Worm (Caenorhabditis elegans) whole organism, L3 larva: ENCODE measurements around the gene str-207.

Experiments used
- R02D3.7 ChIP-seq: fragments of 150-350 bp; optimal IDR thresholded peaks from 2 replicates; lab custom pipeline; 2014; ENCODE audit warnings: missing biosample characterization, missing genetic modification characterization
- ZK546.5 ChIP-seq: sonication (generic microtip); optimal IDR thresholded peaks from 2 replicates; lab custom pipeline; 2017; ENCODE audit warnings: missing biosample characterization, missing genetic modification characterization
- aly-2 ChIP-seq: fragments of 150-350 bp; optimal IDR thresholded peaks from 2 replicates; lab custom pipeline; 2014; ENCODE audit warnings: missing biosample characterization, missing genetic modification characterization
- ceh-16 ChIP-seq: sonication (generic microtip); optimal IDR thresholded peaks from 2 replicates; lab custom pipeline; 2017; ENCODE audit warnings: missing biosample characterization, missing genetic modification characterization
- ceh-28 ChIP-seq: fragments of 150-350 bp; optimal IDR thresholded peaks from 2 replicates; lab custom pipeline; 2014; ENCODE audit warnings: missing biosample characterization, missing genetic modification reagents, missing genetic modification characterization
- ceh-82 ChIP-seq: fragments of 150-350 bp; optimal IDR thresholded peaks from 2 replicates; lab custom pipeline; 2014; ENCODE audit warnings: missing biosample characterization, missing genetic modification characterization
- daf-12 ChIP-seq: fragments of 150-350 bp; optimal IDR thresholded peaks from 2 replicates; lab custom pipeline; 2014; ENCODE audit warnings: missing biosample characterization, missing genetic modification reagents, missing genetic modification characterization
- egl-27 ChIP-seq: sonication (generic microtip); optimal IDR thresholded peaks from 4 replicates; lab custom pipeline; 2017; ENCODE audit warnings: missing biosample characterization, missing genetic modification reagents, missing genetic modification characterization
- egl-5 ChIP-seq: fragments of 150-350 bp; optimal IDR thresholded peaks from 2 replicates; lab custom pipeline; 2017; ENCODE audit warnings: missing biosample characterization, missing genetic modification reagents, missing genetic modification characterization, inconsistent platforms
- elt-1 ChIP-seq: fragments of 150-350 bp; optimal IDR thresholded peaks from 2 replicates; lab custom pipeline; 2014; ENCODE audit warnings: missing biosample characterization, missing genetic modification characterization
- elt-2 ChIP-seq: sonication (generic microtip); optimal IDR thresholded peaks from 2 replicates; lab custom pipeline; 2016; ENCODE audit warnings: missing genetic modification reagents, mild to moderate bottlenecking, missing genetic modification characterization, missing compliant biosample characterization
- elt-3 ChIP-seq, 3 experiments: fragments of 150-350 bp in 1 of 3; sonication (generic microtip) in 2 of 3; optimal IDR thresholded peaks; 2 replicates in 2 of 3; 4 replicates in 1 of 3; lab custom pipeline; 2014 to 2017; ENCODE audit warnings: missing biosample characterization in 3 of 3, missing genetic modification characterization in 3 of 3
- eor-1 ChIP-seq, 2 experiments: fragments of 150-350 bp; optimal IDR thresholded peaks; 2 replicates each; lab custom pipeline; 2014 to 2018; ENCODE audit warnings: missing biosample characterization in 2 of 2, missing genetic modification characterization in 2 of 2
- fkh-10 ChIP-seq: sonication (generic microtip); optimal IDR thresholded peaks from 2 replicates; lab custom pipeline; 2017; ENCODE audit warnings: missing biosample characterization, missing genetic modification reagents, missing genetic modification characterization
- fkh-2 ChIP-seq: fragments of 150-350 bp; optimal IDR thresholded peaks from 2 replicates; lab custom pipeline; 2014; ENCODE audit warnings: missing biosample characterization, missing genetic modification reagents, missing genetic modification characterization
- hmg-11 ChIP-seq: sonication (generic microtip); optimal IDR thresholded peaks from 2 replicates; lab custom pipeline; 2016; ENCODE audit warnings: missing genetic modification characterization, missing compliant biosample characterization
- jun-1 ChIP-seq: fragments of 150-350 bp; optimal IDR thresholded peaks from 2 replicates; lab custom pipeline; 2014; ENCODE audit warnings: missing biosample characterization, missing genetic modification reagents, missing genetic modification characterization
- lin-15B ChIP-seq: fragments of 150-350 bp; optimal IDR thresholded peaks from 2 replicates; lab custom pipeline; 2014; ENCODE audit warnings: missing biosample characterization, missing genetic modification characterization
- lsy-12 ChIP-seq: sonication (generic microtip); optimal IDR thresholded peaks from 2 replicates; lab custom pipeline; 2016; ENCODE audit warnings: mild to moderate bottlenecking, missing genetic modification characterization, missing compliant biosample characterization
- mdl-1 ChIP-seq: fragments of 150-350 bp; optimal IDR thresholded peaks from 2 replicates; lab custom pipeline; 2014; ENCODE audit warnings: missing biosample characterization, missing genetic modification characterization
- mml-1 ChIP-seq: fragments of 150-350 bp; sonication (generic microtip); optimal IDR thresholded peaks from 3 replicates; lab custom pipeline; 2014; ENCODE audit warnings: missing biosample characterization, missing genetic modification characterization
- nfya-1 ChIP-seq: sonication (generic microtip); optimal IDR thresholded peaks from 2 replicates; lab custom pipeline; 2017; ENCODE audit warnings: missing genetic modification characterization, mild to moderate bottlenecking, missing compliant biosample characterization, antibody characterized with exemption, moderate library complexity; ENCODE audit not compliant: insufficient read depth
- nhr-12 ChIP-seq: fragments of 150-350 bp; optimal IDR thresholded peaks from 2 replicates; lab custom pipeline; 2014; ENCODE audit warnings: missing biosample characterization, missing genetic modification characterization
- nhr-23 ChIP-seq: fragments of 150-350 bp; optimal IDR thresholded peaks from 2 replicates; lab custom pipeline; 2014; ENCODE audit warnings: missing biosample characterization, missing genetic modification reagents, missing genetic modification characterization
- nhr-237 ChIP-seq: fragments of 150-350 bp; optimal IDR thresholded peaks from 2 replicates; lab custom pipeline; 2014; ENCODE audit warnings: missing biosample characterization, missing genetic modification characterization
- nhr-25 ChIP-seq: sonication (generic microtip); optimal IDR thresholded peaks from 2 replicates; lab custom pipeline; 2017; ENCODE audit warnings: missing biosample characterization, missing genetic modification characterization
- nhr-28 ChIP-seq: fragments of 150-350 bp; optimal IDR thresholded peaks from 2 replicates; lab custom pipeline; 2014; ENCODE audit warnings: missing biosample characterization, missing genetic modification characterization
- nhr-43 ChIP-seq: sonication (generic microtip); optimal IDR thresholded peaks from 2 replicates; lab custom pipeline; 2016; ENCODE audit warnings: mild to moderate bottlenecking, missing genetic modification characterization, missing compliant biosample characterization; ENCODE audit not compliant: poor library complexity, severe bottlenecking
- nhr-67 ChIP-seq: fragments of 150-350 bp; optimal IDR thresholded peaks from 2 replicates; lab custom pipeline; 2014; ENCODE audit warnings: missing biosample characterization, missing genetic modification characterization
- nhr-76 ChIP-seq: fragments of 150-350 bp; sonication (generic microtip); optimal IDR thresholded peaks from 5 replicates; lab custom pipeline; 2014; ENCODE audit warnings: missing biosample characterization, missing genetic modification characterization
- nhr-77 ChIP-seq: fragments of 150-350 bp; optimal IDR thresholded peaks from 2 replicates; lab custom pipeline; 2014; ENCODE audit warnings: missing biosample characterization, missing genetic modification characterization
- pha-4 ChIP-seq: fragments of 150-350 bp; optimal IDR thresholded peaks from 2 replicates; lab custom pipeline; 2014; ENCODE audit warnings: missing biosample characterization, missing genetic modification reagents, missing genetic modification characterization
- pqm-1 ChIP-seq: fragments of 150-350 bp; optimal IDR thresholded peaks from 2 replicates; lab custom pipeline; 2017; ENCODE audit warnings: missing biosample characterization, missing genetic modification characterization, inconsistent platforms
- sea-2 ChIP-seq: fragments of 150-350 bp; sonication (generic microtip); optimal IDR thresholded peaks from 4 replicates; lab custom pipeline; 2014; ENCODE audit warnings: missing biosample characterization, missing genetic modification reagents, missing genetic modification characterization
- tbx-2 ChIP-seq: sonication (generic microtip); optimal IDR thresholded peaks from 2 replicates; lab custom pipeline; 2016; ENCODE audit warnings: mild to moderate bottlenecking, missing genetic modification characterization, missing compliant biosample characterization
- unc-39 ChIP-seq: sonication (generic microtip); optimal IDR thresholded peaks from 4 replicates; lab custom pipeline; 2017; ENCODE audit warnings: missing biosample characterization, missing genetic modification characterization
- unc-62 ChIP-seq: fragments of 150-350 bp; sonication (generic microtip); optimal IDR thresholded peaks from 4 replicates; lab custom pipeline; 2014; ENCODE audit warnings: missing biosample characterization, missing genetic modification reagents, missing genetic modification characterization
- zag-1 ChIP-seq: fragments of 150-350 bp; optimal IDR thresholded peaks from 2 replicates; lab custom pipeline; 2014; ENCODE audit warnings: missing biosample characterization, missing genetic modification characterization
- ztf-11 ChIP-seq: fragments of 150-350 bp; optimal IDR thresholded peaks from 2 replicates; lab custom pipeline; 2014; ENCODE audit warnings: missing biosample characterization, missing genetic modification characterization
- ztf-4 ChIP-seq: fragments of 150-350 bp; optimal IDR thresholded peaks from 2 replicates; lab custom pipeline; 2014; ENCODE audit warnings: missing biosample characterization, missing genetic modification characterization

str-207 gene

DNA sequence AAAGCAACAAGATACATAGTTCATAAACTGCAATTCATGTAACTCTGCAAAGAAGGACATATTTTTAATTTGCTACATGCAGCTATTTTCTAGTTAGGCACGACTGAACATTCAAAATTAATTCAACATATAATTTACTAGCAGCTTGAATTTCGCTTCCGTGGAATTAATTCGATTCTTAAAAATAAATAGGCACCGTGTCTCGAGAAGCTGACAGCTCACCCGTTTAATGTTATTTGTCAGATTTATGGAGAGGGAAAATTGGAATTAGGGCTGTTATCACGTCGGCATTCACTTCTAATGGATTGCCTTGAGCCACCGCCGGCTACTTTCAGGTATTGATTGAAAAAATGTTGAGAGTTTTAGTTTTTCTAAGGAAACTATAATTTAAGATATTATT is 25.2 kb upstream of the str-207 start, which contains the start of gene srh-21:
srh-21 (plus strand) TSS at position 301 of the 400 bp plus-strand sequence.
- TF ChIP-seq zag-1 (tag; lab: Kevin White, UChicago) (no peak), nhr-25 (tag; lab: Kevin White, UChicago) (no peak), sea-2 (GFP tag; lab: Kevin White, UChicago) (no peak), ztf-11 (tag; lab: Kevin White, UChicago) (no peak), nhr-77 (tag; lab: Kevin White, UChicago) (no peak), ceh-82 (tag; lab: Kevin White, UChicago) (no peak), hmg-11 (tag; lab: Kevin White, UChicago) (no peak), nhr-43 (no peak), pha-4 (no peak)

DNA sequence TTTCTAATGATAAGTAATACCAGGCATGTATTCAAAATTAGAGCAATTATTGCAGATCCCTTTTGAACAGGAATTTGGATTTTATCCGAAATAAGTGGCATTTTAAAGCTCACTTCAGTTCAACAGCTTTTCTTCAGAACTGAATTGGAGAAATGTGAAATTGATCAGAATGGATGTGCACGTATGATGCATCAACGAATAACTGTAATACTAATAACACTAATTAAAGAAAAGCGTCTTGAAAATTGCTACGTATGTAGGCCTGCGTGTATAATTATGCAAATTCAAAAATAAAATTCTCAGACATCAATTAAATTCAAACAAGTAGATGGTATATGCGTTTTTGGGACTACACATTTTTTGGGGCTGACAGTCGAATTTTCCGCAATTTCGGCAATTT is 21.7 kb upstream of the str-207 start, which contains the start of gene str-205:
str-205 (minus strand) TSS at position 101 of the 400 bp plus-strand sequence.
- TF ChIP-seq nhr-237 (tag; lab: Kevin White, UChicago) (no peak), elt-1 (tag; lab: Kevin White, UChicago) (no peak), unc-62 (GFP tag; lab: Kevin White, UChicago) (no peak), lin-15B (tag; lab: Kevin White, UChicago) (no peak), pqm-1 (no peak)
- TF ChIP-seq, all 47 proteins: peak for 0

DNA sequence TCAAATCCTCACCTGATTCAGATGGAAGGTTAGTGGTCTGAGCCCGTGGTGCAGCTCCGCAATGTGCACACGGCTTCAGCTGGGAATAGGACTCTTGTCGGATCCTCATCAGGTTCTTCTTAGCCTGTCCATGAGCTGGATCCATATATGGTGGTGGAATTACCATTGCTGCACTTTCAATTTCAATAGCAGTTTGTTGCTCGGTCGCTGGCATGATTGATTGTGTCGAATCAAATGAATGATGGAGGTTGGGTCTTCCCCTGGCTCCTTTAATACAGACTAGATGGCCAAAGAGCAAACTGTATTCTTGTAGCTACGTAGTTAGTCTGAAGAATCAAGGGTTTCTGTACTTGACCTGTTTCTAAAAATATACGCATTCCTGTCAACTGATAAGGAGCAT is 18.7 kb upstream of the str-207 start, which contains the start of gene C02E7.10:
C02E7.10 (minus strand) TSS at position 232 of the 400 bp plus-strand sequence.
- no peak for TF ChIP-seq nhr-23 (tag; lab: Kevin White, UChicago)
- no peak for TF ChIP-seq egl-27 (tag; lab: Kevin White, UChicago)
- TF ChIP-seq, all 47 proteins: peak for 0

DNA sequence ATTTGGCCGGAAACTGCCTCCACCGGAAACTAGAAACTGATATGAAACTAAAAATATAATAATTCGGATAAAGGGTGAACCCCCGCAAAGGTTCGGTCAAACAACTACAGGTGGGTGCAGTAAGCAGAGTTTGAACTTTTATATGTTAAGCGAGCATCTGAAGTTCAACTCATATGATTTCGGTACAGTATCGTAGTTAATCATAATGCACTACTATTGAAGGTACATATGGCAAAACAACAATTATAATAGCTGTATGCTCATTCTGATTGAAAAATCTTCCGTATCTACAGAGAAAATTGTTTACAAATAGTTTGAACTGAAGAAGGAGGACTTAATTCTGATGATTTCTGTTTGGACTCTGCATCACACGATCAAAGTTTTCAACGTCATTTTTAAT is 18.3 kb upstream of the str-207 start:
- TF ChIP-seq nhr-25 (tag; lab: Kevin White, UChicago): no peak
- TF ChIP-seq nhr-28 (tag; lab: Kevin White, UChicago): no peak
- TF ChIP-seq fkh-2 (tag; lab: Kevin White, UChicago): no peak
- TF ChIP-seq daf-12 (tag; lab: Kevin White, UChicago): no peak
- TF ChIP-seq elt-2 (tag; lab: Kevin White, UChicago): no peak
- TF ChIP-seq pqm-1: no peak
- TF ChIP-seq lsy-12 (tag; lab: Kevin White, UChicago): no peak
- no peak for TF ChIP-seq nhr-76 (tag; lab: Kevin White, UChicago)
- TF ChIP-seq jun-1 (tag; lab: Kevin White, UChicago): no peak
- TF ChIP-seq ceh-16: no peak
- TF ChIP-seq fkh-10 (GFP tag; lab: Kevin White, UChicago): no peak
- TF ChIP-seq zag-1 (tag; lab: Kevin White, UChicago): no peak
- TF ChIP-seq nhr-67 (tag; lab: Kevin White, UChicago): no peak
- no peak for TF ChIP-seq egl-27 (tag; lab: Kevin White, UChicago)
- TF ChIP-seq pha-4: no peak
- TF ChIP-seq nhr-23 (tag; lab: Kevin White, UChicago): no peak
- TF ChIP-seq mdl-1 (tag; lab: Kevin White, UChicago): no peak
- TF ChIP-seq ceh-28 (tag; lab: Kevin White, UChicago): no peak
- no peak for TF ChIP-seq ztf-4 (tag; lab: Kevin White, UChicago)
- no peak for TF ChIP-seq aly-2
- TF ChIP-seq, all 47 proteins: peak for 0

DNA sequence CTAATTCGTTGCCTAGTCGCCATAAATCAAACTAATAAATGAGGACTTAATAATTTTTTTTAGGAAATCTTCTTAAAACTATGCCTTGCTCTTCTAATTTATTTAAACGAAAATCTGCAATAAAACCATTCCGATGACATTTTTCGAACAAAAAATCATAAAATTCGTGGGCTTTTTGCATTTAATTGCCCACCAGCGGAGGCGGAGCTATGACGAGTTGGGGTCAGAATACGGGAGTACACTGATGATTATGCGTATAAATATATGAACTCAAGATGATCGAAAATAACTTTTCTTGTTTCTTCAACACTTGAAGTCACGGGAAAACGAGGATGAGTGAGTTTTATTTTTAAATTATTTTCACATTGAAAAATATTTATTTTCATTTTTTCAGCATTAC is 17.1 kb upstream of the str-207 start, which contains the start of gene catp-2:
catp-2 (plus strand) TSS at position 301 of the 400 bp plus-strand sequence.
- TF ChIP-seq nhr-25 (tag; lab: Kevin White, UChicago) (no peak), egl-5 (no peak), elt-3 (tag; optimal IDR thresholded peaks at IDR 0.05; lab: Kevin White, UChicago) (no peak), nhr-67 (tag; lab: Kevin White, UChicago) (no peak), unc-62 (GFP tag; lab: Kevin White, UChicago) (no peak), nhr-77 (tag; lab: Kevin White, UChicago) (no peak)

DNA sequence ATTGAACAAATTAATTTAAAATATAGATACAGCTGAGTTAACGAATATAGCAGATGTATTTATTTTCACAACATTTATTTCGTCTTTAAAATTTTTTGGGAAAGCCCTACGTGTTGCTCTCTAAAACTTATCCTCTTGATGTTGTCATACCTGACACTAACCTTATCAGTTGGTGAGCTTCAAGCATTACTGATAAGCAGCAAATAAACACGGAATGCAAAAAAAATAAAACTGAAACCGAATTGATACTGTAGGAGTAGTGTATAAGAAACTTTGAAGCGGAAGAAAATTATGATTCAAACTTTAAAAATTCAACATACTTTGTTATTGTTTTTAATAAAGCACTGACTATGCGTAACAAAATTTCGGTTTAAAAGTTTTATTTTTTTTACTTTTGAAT is 16.4 kb upstream of the str-207 start:
- TF ChIP-seq elt-1 (tag; lab: Kevin White, UChicago): no peak
- TF ChIP-seq pqm-1: peak; percentile 51
- no peak for TF ChIP-seq unc-39 (tag; lab: Kevin White, UChicago)
- TF ChIP-seq egl-5: no peak
- TF ChIP-seq zag-1 (tag; lab: Kevin White, UChicago): no peak
- no peak for TF ChIP-seq tbx-2 (tag; lab: Kevin White, UChicago)
- TF ChIP-seq nhr-12: no peak
- no peak for TF ChIP-seq jun-1 (tag; lab: Kevin White, UChicago)
- no peak for TF ChIP-seq nhr-67 (tag; lab: Kevin White, UChicago)
- no peak for TF ChIP-seq ceh-82 (tag; lab: Kevin White, UChicago)
- TF ChIP-seq nfya-1 (tag; lab: Kevin White, UChicago): no peak
- no peak for TF ChIP-seq R02D3.7 (tag; lab: Kevin White, UChicago)
- TF ChIP-seq elt-2 (tag; lab: Kevin White, UChicago): peak; percentile 37
- TF ChIP-seq mml-1 (tag; lab: Kevin White, UChicago): no peak
- TF ChIP-seq eor-1 (tag; optimal IDR thresholded peaks at IDR 0.05; lab: Kevin White, UChicago): no peak
- TF ChIP-seq ZK546.5: no peak
- TF ChIP-seq daf-12 (tag; lab: Kevin White, UChicago): no peak
